Worm (Caenorhabditis elegans) whole organism, L1 larva: Measurements from ENCODE around the gene nhr-1.

Experiments
- lsy-2 ChIP-seq, 2 experiments: fragments of 150-350 bp; optimal IDR thresholded peaks; 2 replicates each; lab custom pipeline; 2014; ENCODE audit warnings: missing biosample characterization in 2 of 2, missing genetic modification characterization in 2 of 2
- nhr-11 ChIP-seq: fragments of 150-350 bp; optimal IDR thresholded peaks from 2 replicates; lab custom pipeline; 2014; ENCODE audit warnings: missing biosample characterization, missing genetic modification characterization
- nhr-20 ChIP-seq: sonication (generic microtip); optimal IDR thresholded peaks from 2 replicates; lab custom pipeline; 2016; ENCODE audit warnings: mild to moderate bottlenecking, missing genetic modification characterization, missing compliant biosample characterization
- pqm-1 ChIP-seq: sonication (generic microtip); optimal IDR thresholded peaks from 3 replicates; lab custom pipeline; 2017; ENCODE audit warnings: missing biosample characterization, missing genetic modification characterization

ce11 chrX:17502246-17502645 is 11.6 kb upstream of the nhr-1 start:
- TF ChIP-seq nhr-20 (no peak), pqm-1 (tag; lab: Kevin White, UChicago) (no peak), lsy-2 (tag; optimal IDR thresholded peaks at IDR 0.05; lab: Kevin White, UChicago) (no peak), nhr-11 (tag; lab: Kevin White, UChicago) (no peak)
